Worm (Caenorhabditis elegans) whole organism, young adult: ENCODE results near the gene K11H12.5.

ENCODE experiments used
- B0035.1 ChIP-seq: sonication (generic microtip); optimal IDR thresholded peaks from 2 replicates; lab custom pipeline; 2016; ENCODE audit warnings: missing genetic modification characterization, mild to moderate bottlenecking, missing compliant biosample characterization, missing genotype, missing genetic modification reagents
- B0261.1 ChIP-seq: sonication (generic microtip); optimal IDR thresholded peaks from 2 replicates; lab custom pipeline; 2016; ENCODE audit warnings: mild to moderate bottlenecking, missing genetic modification characterization, moderate library complexity, missing compliant biosample characterization
- C17E4.6 ChIP-seq: fragments of 200-800 bp; sonication (Bioruptor generic); IDR thresholded peaks from 2 replicates; pipeline ENCODE4 v1.3.6; 2022; ENCODE audit warnings: missing genetic modification reagents, missing genetic modification characterization, missing compliant biosample characterization
- F22D6.2 ChIP-seq: sonication (generic microtip); optimal IDR thresholded peaks from 2 replicates; lab custom pipeline; 2016; ENCODE audit warnings: mild to moderate bottlenecking, missing genetic modification characterization, missing compliant biosample characterization
- K11D2.4 ChIP-seq: fragments of 200-800 bp; sonication (Bioruptor generic); IDR thresholded peaks from 2 replicates; pipeline ENCODE4 v1.3.6; 2022; ENCODE audit warnings: missing genetic modification reagents, missing genetic modification characterization, missing compliant biosample characterization
- K12H6.12 ChIP-seq: fragments of 200-800 bp; sonication (Bioruptor generic); optimal IDR thresholded peaks from 2 replicates; lab custom pipeline; 2018; ENCODE audit warnings: mild to moderate bottlenecking, missing genetic modification characterization, missing compliant biosample characterization
- Y53F4B.3 ChIP-seq: fragments of 200-800 bp; sonication (Bioruptor generic); IDR thresholded peaks from 2 replicates; pipeline ENCODE4 v1.3.6; 2022; ENCODE audit warnings: missing genetic modification reagents, missing genetic modification characterization, missing compliant biosample characterization
- ama-1 ChIP-seq, 3 experiments: fragments of 150-350 bp in 1 of 3; sonication (generic microtip) in 2 of 3; optimal IDR thresholded peaks; 2 replicates each; lab custom pipeline; 2014 to 2018; ENCODE audit warnings: missing biosample characterization in 2 of 3, missing genetic modification characterization in 2 of 3, missing genetic modification reagents in 2 of 3
- atf-7 ChIP-seq: sonication (generic microtip); optimal IDR thresholded peaks from 2 replicates; lab custom pipeline; 2017; ENCODE audit warnings: mild to moderate bottlenecking, missing genetic modification characterization, missing compliant biosample characterization
- athp-1 ChIP-seq: sonication (generic microtip); optimal IDR thresholded peaks from 2 replicates; lab custom pipeline; 2017; ENCODE audit warnings: mild to moderate bottlenecking, missing genetic modification characterization, missing compliant biosample characterization
- cebp-2 ChIP-seq: fragments of 200-800 bp; sonication (Bioruptor generic); IDR thresholded peaks from 2 replicates; pipeline ENCODE4 v1.3.6; 2022; ENCODE audit warnings: missing genetic modification characterization, missing compliant biosample characterization
- ceh-79 ChIP-seq: sonication (generic microtip); optimal IDR thresholded peaks from 2 replicates; lab custom pipeline; 2017; ENCODE audit warnings: mild to moderate bottlenecking, missing genetic modification characterization, missing compliant biosample characterization
- efl-1 ChIP-seq: fragments of 150-350 bp; optimal IDR thresholded peaks from 2 replicates; lab custom pipeline; 2014; ENCODE audit warnings: missing biosample characterization, missing genetic modification reagents, missing genetic modification characterization
- egl-44 ChIP-seq: fragments of 200-800 bp; sonication (Bioruptor generic); IDR thresholded peaks from 2 replicates; pipeline ENCODE4 v1.3.6; 2022; ENCODE audit warnings: missing genetic modification reagents, missing genetic modification characterization, missing compliant biosample characterization
- egrh-3 ChIP-seq: fragments of 200-800 bp; sonication (Bioruptor generic); IDR thresholded peaks from 2 replicates; pipeline ENCODE4 v1.3.6; 2022; ENCODE audit warnings: missing genetic modification reagents, missing genetic modification characterization, missing compliant biosample characterization
- ekl-4 ChIP-seq: fragments of 200-800 bp; sonication (Bioruptor generic); IDR thresholded peaks from 2 replicates; pipeline ENCODE4 v1.3.6; 2022; ENCODE audit warnings: missing genetic modification reagents, missing genetic modification characterization, missing compliant biosample characterization
- ets-4 ChIP-seq: fragments of 200-800 bp; sonication (Bioruptor generic); optimal IDR thresholded peaks from 2 replicates; lab custom pipeline; 2018; ENCODE audit warnings: mild to moderate bottlenecking, missing genetic modification characterization, missing compliant biosample characterization
- fkh-3 ChIP-seq: sonication (generic microtip); optimal IDR thresholded peaks from 2 replicates; lab custom pipeline; 2016; ENCODE audit warnings: mild to moderate bottlenecking, missing genetic modification characterization, missing compliant biosample characterization
- lag-1 ChIP-seq: fragments of 200-800 bp; sonication (Bioruptor generic); IDR thresholded peaks from 2 replicates; pipeline ENCODE4 v1.3.6; 2022; ENCODE audit warnings: missing genetic modification reagents, missing genetic modification characterization, missing compliant biosample characterization
- let-526 ChIP-seq: fragments of 200-800 bp; sonication (Bioruptor generic); IDR thresholded peaks from 2 replicates; pipeline ENCODE4 v1.3.6; 2022; ENCODE audit warnings: missing genetic modification reagents, missing genetic modification characterization, missing compliant biosample characterization
- lin-54 ChIP-seq: fragments of 200-800 bp; sonication (Bioruptor generic); optimal IDR thresholded peaks from 2 replicates; lab custom pipeline; 2018; ENCODE audit warnings: mild to moderate bottlenecking, missing genetic modification characterization, missing compliant biosample characterization
- lsy-27 ChIP-seq: sonication (generic microtip); optimal IDR thresholded peaks from 2 replicates; lab custom pipeline; 2017; ENCODE audit warnings: missing genetic modification characterization, mild to moderate bottlenecking, missing compliant biosample characterization, antibody characterized with exemption, missing genotype, borderline replicate concordance; ENCODE audit not compliant: insufficient read depth
- mel-28 ChIP-seq: sonication (generic microtip); optimal IDR thresholded peaks from 2 replicates; lab custom pipeline; 2016; ENCODE audit warnings: borderline replicate concordance, mild to moderate bottlenecking, missing genetic modification characterization, missing compliant biosample characterization
- mxl-1 ChIP-seq: sonication (generic microtip); optimal IDR thresholded peaks from 2 replicates; lab custom pipeline; 2016; ENCODE audit warnings: missing genetic modification characterization, missing compliant biosample characterization
- nfyb-1 ChIP-seq: fragments of 200-800 bp; sonication (Bioruptor generic); IDR thresholded peaks from 2 replicates; pipeline ENCODE4 v1.3.6; 2022; ENCODE audit warnings: missing genetic modification reagents, missing genetic modification characterization, missing compliant biosample characterization
- repo-1 ChIP-seq: sonication (generic microtip); optimal IDR thresholded peaks from 2 replicates; lab custom pipeline; 2017; ENCODE audit warnings: mild to moderate bottlenecking, missing genetic modification characterization, missing compliant biosample characterization
- rpc-1 ChIP-seq, 2 experiments: fragments of 150-350 bp in 1 of 2; sonication (generic microtip) in 1 of 2; optimal IDR thresholded peaks; 2 replicates each; lab custom pipeline; 2014 to 2018; ENCODE audit warnings: missing biosample characterization in 1 of 2, missing genetic modification characterization in 1 of 2, missing genetic modification reagents in 1 of 2, missing genotype in 1 of 2
- sdz-38 ChIP-seq: sonication (generic microtip); optimal IDR thresholded peaks from 2 replicates; lab custom pipeline; 2016; ENCODE audit warnings: missing genotype, missing genetic modification characterization, missing compliant biosample characterization
- somi-1 ChIP-seq: fragments of 200-800 bp; sonication (Bioruptor generic); optimal IDR thresholded peaks from 2 replicates; lab custom pipeline; 2018; ENCODE audit warnings: mild to moderate bottlenecking, missing genetic modification characterization, missing compliant biosample characterization
- tlf-1 ChIP-seq: fragments of 200-800 bp; sonication (Bioruptor generic); optimal IDR thresholded peaks from 2 replicates; lab custom pipeline; 2018; ENCODE audit warnings: mild to moderate bottlenecking, missing genetic modification characterization, missing compliant biosample characterization
- ztf-18 ChIP-seq: sonication (generic microtip); optimal IDR thresholded peaks from 2 replicates; lab custom pipeline; 2016; ENCODE audit warnings: missing genotype, mild to moderate bottlenecking, missing genetic modification characterization, missing compliant biosample characterization
- ztf-22 ChIP-seq: fragments of 200-800 bp; sonication (Bioruptor generic); optimal IDR thresholded peaks from 2 replicates; lab custom pipeline; 2018; ENCODE audit warnings: mild to moderate bottlenecking, missing genetic modification characterization, moderate library complexity, missing compliant biosample characterization
- ztf-25 ChIP-seq: fragments of 200-800 bp; sonication (Bioruptor generic); IDR thresholded peaks from 2 replicates; pipeline ENCODE4 v1.3.6; 2022; ENCODE audit warnings: missing genetic modification reagents, missing genetic modification characterization, missing compliant biosample characterization
- ztf-28 ChIP-seq: fragments of 200-800 bp; sonication (Bioruptor generic); IDR thresholded peaks from 2 replicates; pipeline ENCODE4 v1.3.6; 2022; ENCODE audit warnings: missing genetic modification reagents, missing genetic modification characterization, missing compliant biosample characterization

K11H12.5 gene

ce11 chrIV:684748-685147 is 8.4 kb downstream of the K11H12.5 start:
- TF ChIP-seq sdz-38 (tag; lab: Kevin White, UChicago) (no peak), nfyb-1 (GFP tag; lab: Robert Waterston, UW) (no peak), rpc-1 (optimal IDR thresholded peaks at IDR 0.05; lab: Kevin White, UChicago) (no peak), rpc-1 (tag; optimal IDR thresholded peaks at IDR 0.05; lab: Kevin White, UChicago) (no peak), let-526 (no peak), fkh-3 (tag; lab: Kevin White, UChicago) (no peak), F22D6.2 (tag; lab: Kevin White, UChicago) (no peak), K11D2.4 (GFP tag; lab: Robert Waterston, UW) (no peak)

- TF ChIP-seq egrh-3 (GFP tag; lab: Robert Waterston, UW) (no peak), B0261.1 (tag; lab: Kevin White, UChicago) (no peak)
- TF ChIP-seq, all 124 proteins: peak for 0
Observed at ce11 chrIV:698304-698703, 21.9 kb downstream of the K11H12.5 start, which contains the start of gene Y55F3C.17. Gene Y55F3C.17 (minus strand): TSS chrIV:698404.

ce11 chrIV:707635-708034 is 31.3 kb downstream of the K11H12.5 start, which contains the start of gene cutl-26:
Gene cutl-26 (minus strand): TSS chrIV:707735.
- TF ChIP-seq Y53F4B.3 (GFP tag; lab: Robert Waterston, UW) (no peak), mel-28 (tag; lab: Kevin White, UChicago) (no peak), ztf-28 (GFP tag; lab: Robert Waterston, UW) (no peak), ztf-22 (no peak), somi-1 (no peak), egl-44 (GFP tag; lab: Robert Waterston, UW) (no peak), nfyb-1 (GFP tag; lab: Robert Waterston, UW) (no peak), cebp-2 (no peak), B0035.1 (tag; lab: Kevin White, UChicago) (no peak), mxl-1 (tag; lab: Kevin White, UChicago) (no peak), ztf-25 (GFP tag; lab: Robert Waterston, UW) (no peak), fkh-3 (tag; lab: Kevin White, UChicago) (no peak), ztf-18 (tag; lab: Kevin White, UChicago) (no peak), ets-4 (GFP tag; lab: Kevin White, UChicago) (no peak), lin-54 (GFP tag; lab: Kevin White, UChicago) (no peak), atf-7 (tag; lab: Kevin White, UChicago) (no peak), repo-1 (tag; lab: Kevin White, UChicago) (no peak), ama-1 (optimal IDR thresholded peaks at IDR 0.05; lab: Kevin White, UChicago) (no peak), ama-1 (GFP tag; optimal IDR thresholded peaks at IDR 0.05; lab: Kevin White, UChicago) (no peak), efl-1 (GFP tag; lab: Kevin White, UChicago) (no peak), ekl-4 (GFP tag; lab: Robert Waterston, UW) (no peak)

ce11 chrIV:715433-715832 is 39.1 kb downstream of the K11H12.5 start:
- TF ChIP-seq B0261.1 (tag; lab: Kevin White, UChicago) (no peak), athp-1 (tag; lab: Kevin White, UChicago) (no peak), K12H6.12 (tag; lab: Kevin White, UChicago) (no peak), lag-1 (GFP tag; lab: Robert Waterston, UW) (no peak), tlf-1 (GFP tag; lab: Kevin White, UChicago) (no peak), ceh-79 (tag; lab: Kevin White, UChicago) (no peak), C17E4.6 (GFP tag; lab: Robert Waterston, UW) (no peak), lsy-27 (tag; lab: Kevin White, UChicago) (no peak), ztf-22 (no peak)
